Worm (Caenorhabditis elegans) whole organism, L3 larva: ENCODE data around the gene phat-4.

Experiments used
- ZK546.5 ChIP-seq: sonication (generic microtip); optimal IDR thresholded peaks from 2 replicates; lab custom pipeline; 2017; ENCODE audit warnings: missing biosample characterization, missing genetic modification characterization
- aly-2 ChIP-seq: fragments of 150-350 bp; optimal IDR thresholded peaks from 2 replicates; lab custom pipeline; 2014; ENCODE audit warnings: missing biosample characterization, missing genetic modification characterization
- ama-1 ChIP-seq: fragments of 150-350 bp; optimal IDR thresholded peaks from 2 replicates; lab custom pipeline; 2018
- ceh-16 ChIP-seq: sonication (generic microtip); optimal IDR thresholded peaks from 2 replicates; lab custom pipeline; 2017; ENCODE audit warnings: missing biosample characterization, missing genetic modification characterization
- ceh-28 ChIP-seq: fragments of 150-350 bp; optimal IDR thresholded peaks from 2 replicates; lab custom pipeline; 2014; ENCODE audit warnings: missing biosample characterization, missing genetic modification reagents, missing genetic modification characterization
- ceh-82 ChIP-seq: fragments of 150-350 bp; optimal IDR thresholded peaks from 2 replicates; lab custom pipeline; 2014; ENCODE audit warnings: missing biosample characterization, missing genetic modification characterization
- ceh-9 ChIP-seq: sonication (generic microtip); optimal IDR thresholded peaks from 2 replicates; lab custom pipeline; 2018; ENCODE audit warnings: missing biosample characterization, missing genetic modification characterization
- daf-12 ChIP-seq: fragments of 150-350 bp; optimal IDR thresholded peaks from 2 replicates; lab custom pipeline; 2014; ENCODE audit warnings: missing biosample characterization, missing genetic modification reagents, missing genetic modification characterization
- egl-5 ChIP-seq: fragments of 150-350 bp; optimal IDR thresholded peaks from 2 replicates; lab custom pipeline; 2017; ENCODE audit warnings: missing biosample characterization, missing genetic modification reagents, missing genetic modification characterization, inconsistent platforms
- elt-1 ChIP-seq: fragments of 150-350 bp; optimal IDR thresholded peaks from 2 replicates; lab custom pipeline; 2014; ENCODE audit warnings: missing biosample characterization, missing genetic modification characterization
- elt-2 ChIP-seq: sonication (generic microtip); optimal IDR thresholded peaks from 2 replicates; lab custom pipeline; 2016; ENCODE audit warnings: missing genetic modification reagents, mild to moderate bottlenecking, missing genetic modification characterization, missing compliant biosample characterization
- elt-3 ChIP-seq, 3 experiments: fragments of 150-350 bp in 1 of 3; sonication (generic microtip) in 2 of 3; optimal IDR thresholded peaks; 2 replicates in 2 of 3; 4 replicates in 1 of 3; lab custom pipeline; 2014 to 2017; ENCODE audit warnings: missing biosample characterization in 3 of 3, missing genetic modification characterization in 3 of 3
- eor-1 ChIP-seq, 2 experiments: fragments of 150-350 bp; optimal IDR thresholded peaks; 2 replicates each; lab custom pipeline; 2014 to 2018; ENCODE audit warnings: missing biosample characterization in 2 of 2, missing genetic modification characterization in 2 of 2
- fkh-10 ChIP-seq: sonication (generic microtip); optimal IDR thresholded peaks from 2 replicates; lab custom pipeline; 2017; ENCODE audit warnings: missing biosample characterization, missing genetic modification reagents, missing genetic modification characterization
- fos-1 ChIP-seq: fragments of 150-350 bp; optimal IDR thresholded peaks from 2 replicates; lab custom pipeline; 2014; ENCODE audit warnings: missing biosample characterization, missing genetic modification characterization
- jun-1 ChIP-seq: fragments of 150-350 bp; optimal IDR thresholded peaks from 2 replicates; lab custom pipeline; 2014; ENCODE audit warnings: missing biosample characterization, missing genetic modification reagents, missing genetic modification characterization
- lin-39 ChIP-seq: fragments of 150-350 bp; optimal IDR thresholded peaks from 2 replicates; lab custom pipeline; 2018; ENCODE audit warnings: missing biosample characterization, missing genetic modification reagents, missing genetic modification characterization
- lsy-12 ChIP-seq: sonication (generic microtip); optimal IDR thresholded peaks from 2 replicates; lab custom pipeline; 2016; ENCODE audit warnings: mild to moderate bottlenecking, missing genetic modification characterization, missing compliant biosample characterization
- mdl-1 ChIP-seq: fragments of 150-350 bp; optimal IDR thresholded peaks from 2 replicates; lab custom pipeline; 2014; ENCODE audit warnings: missing biosample characterization, missing genetic modification characterization
- mml-1 ChIP-seq: fragments of 150-350 bp; sonication (generic microtip); optimal IDR thresholded peaks from 3 replicates; lab custom pipeline; 2014; ENCODE audit warnings: missing biosample characterization, missing genetic modification characterization
- nfya-1 ChIP-seq: sonication (generic microtip); optimal IDR thresholded peaks from 2 replicates; lab custom pipeline; 2017; ENCODE audit warnings: missing genetic modification characterization, mild to moderate bottlenecking, missing compliant biosample characterization, antibody characterized with exemption, moderate library complexity; ENCODE audit not compliant: insufficient read depth
- nhr-11 ChIP-seq: fragments of 150-350 bp; optimal IDR thresholded peaks from 2 replicates; lab custom pipeline; 2014; ENCODE audit warnings: missing biosample characterization, missing genetic modification characterization
- nhr-12 ChIP-seq: fragments of 150-350 bp; optimal IDR thresholded peaks from 2 replicates; lab custom pipeline; 2014; ENCODE audit warnings: missing biosample characterization, missing genetic modification characterization
- nhr-23 ChIP-seq: fragments of 150-350 bp; optimal IDR thresholded peaks from 2 replicates; lab custom pipeline; 2014; ENCODE audit warnings: missing biosample characterization, missing genetic modification reagents, missing genetic modification characterization
- nhr-237 ChIP-seq: fragments of 150-350 bp; optimal IDR thresholded peaks from 2 replicates; lab custom pipeline; 2014; ENCODE audit warnings: missing biosample characterization, missing genetic modification characterization
- nhr-25 ChIP-seq: sonication (generic microtip); optimal IDR thresholded peaks from 2 replicates; lab custom pipeline; 2017; ENCODE audit warnings: missing biosample characterization, missing genetic modification characterization
- nhr-43 ChIP-seq: sonication (generic microtip); optimal IDR thresholded peaks from 2 replicates; lab custom pipeline; 2016; ENCODE audit warnings: mild to moderate bottlenecking, missing genetic modification characterization, missing compliant biosample characterization; ENCODE audit not compliant: poor library complexity, severe bottlenecking
- nhr-76 ChIP-seq: fragments of 150-350 bp; sonication (generic microtip); optimal IDR thresholded peaks from 5 replicates; lab custom pipeline; 2014; ENCODE audit warnings: missing biosample characterization, missing genetic modification characterization
- nhr-77 ChIP-seq: fragments of 150-350 bp; optimal IDR thresholded peaks from 2 replicates; lab custom pipeline; 2014; ENCODE audit warnings: missing biosample characterization, missing genetic modification characterization
- pha-4 ChIP-seq: fragments of 150-350 bp; optimal IDR thresholded peaks from 2 replicates; lab custom pipeline; 2014; ENCODE audit warnings: missing biosample characterization, missing genetic modification reagents, missing genetic modification characterization
- pqm-1 ChIP-seq: fragments of 150-350 bp; optimal IDR thresholded peaks from 2 replicates; lab custom pipeline; 2017; ENCODE audit warnings: missing biosample characterization, missing genetic modification characterization, inconsistent platforms
- sea-2 ChIP-seq: fragments of 150-350 bp; sonication (generic microtip); optimal IDR thresholded peaks from 4 replicates; lab custom pipeline; 2014; ENCODE audit warnings: missing biosample characterization, missing genetic modification reagents, missing genetic modification characterization
- skn-1 ChIP-seq: fragments of 150-350 bp; optimal IDR thresholded peaks from 2 replicates; lab custom pipeline; 2014; ENCODE audit warnings: missing biosample characterization, missing genetic modification characterization
- tbx-2 ChIP-seq: sonication (generic microtip); optimal IDR thresholded peaks from 2 replicates; lab custom pipeline; 2016; ENCODE audit warnings: mild to moderate bottlenecking, missing genetic modification characterization, missing compliant biosample characterization
- unc-62 ChIP-seq: fragments of 150-350 bp; sonication (generic microtip); optimal IDR thresholded peaks from 4 replicates; lab custom pipeline; 2014; ENCODE audit warnings: missing biosample characterization, missing genetic modification reagents, missing genetic modification characterization
- zag-1 ChIP-seq: fragments of 150-350 bp; optimal IDR thresholded peaks from 2 replicates; lab custom pipeline; 2014; ENCODE audit warnings: missing biosample characterization, missing genetic modification characterization

The phat-4 gene

DNA sequence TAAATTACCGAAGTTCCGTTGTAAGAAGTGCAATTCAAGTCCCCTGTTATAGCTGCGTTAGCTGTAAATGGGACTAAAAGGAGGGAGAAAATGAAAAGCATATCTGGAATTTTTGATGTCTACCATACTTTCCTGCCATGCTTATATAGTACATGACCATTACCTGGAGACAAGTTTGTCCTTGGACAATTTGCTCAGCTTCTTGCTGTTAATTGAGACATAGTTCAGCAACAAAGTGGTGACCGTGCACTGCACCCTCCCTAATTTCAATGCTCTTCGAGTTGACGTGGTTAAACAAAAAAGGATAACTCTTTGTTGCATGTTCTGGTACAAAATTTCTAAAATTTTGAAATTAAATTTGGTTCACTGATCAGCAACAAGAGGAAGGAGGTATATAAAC lies 2.3 kb upstream of the phat-4 start, which contains the start of gene T05B4.13:
T05B4.13 (minus strand) TSS at position 101 of the 400 bp plus-strand sequence.
- TF ChIP-seq nhr-12 (no peak), elt-1 (tag; lab: Kevin White, UChicago) (no peak), nhr-43 (tag; lab: Kevin White, UChicago) (no peak), ZK546.5 (tag; lab: Kevin White, UChicago) (no peak)

DNA sequence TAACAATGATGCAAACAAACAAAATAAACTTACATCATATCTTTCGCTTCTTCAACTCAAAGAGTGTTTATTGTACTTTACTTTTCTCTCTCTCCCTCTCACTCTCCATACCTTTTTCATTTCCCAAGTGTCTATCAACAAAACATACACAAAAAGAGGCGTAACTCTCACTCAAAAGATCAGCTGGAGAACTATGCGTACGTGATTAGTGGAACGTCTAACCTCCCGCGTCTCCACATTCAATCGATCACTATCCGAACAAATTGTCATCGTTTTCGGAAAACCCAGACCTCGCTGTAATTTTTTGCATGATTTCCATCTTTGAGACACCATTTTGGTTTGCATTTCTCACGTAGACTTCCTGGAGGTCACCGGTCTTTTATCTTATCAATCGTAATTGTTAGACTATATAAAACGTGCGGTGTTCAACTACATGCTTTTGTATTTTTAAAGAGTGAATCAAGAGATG lies 1.8 kb downstream of the phat-4 start, which contains the start of gene nhr-57:
nhr-57 (plus strand) TSS at position 419 of the 469 bp plus-strand sequence.
- TF ChIP-seq aly-2 (tag; lab: Kevin White, UChicago) (no peak), ama-1 (lab: Kevin White, UChicago) (peak; percentile 26), nhr-43 (tag; lab: Kevin White, UChicago) (peak; percentile 81), pha-4 (tag; lab: Kevin White, UChicago) (peak; percentile 98), lin-39 (tag; lab: Kevin White, UChicago) (peak; percentile 53), nfya-1 (tag; lab: Kevin White, UChicago) (no peak), sea-2 (GFP tag; lab: Kevin White, UChicago) (no peak), skn-1 (tag; lab: Kevin White, UChicago) (peak; percentile 84), mdl-1 (tag; lab: Kevin White, UChicago) (peak; percentile 28), nhr-23 (peak; percentile 67), mml-1 (tag; lab: Kevin White, UChicago) (no peak), ceh-28 (tag; lab: Kevin White, UChicago) (peak; percentile 73), egl-5 (peak; percentile 65), ceh-82 (tag; lab: Kevin White, UChicago) (no peak), fos-1 (no peak), ceh-16 (tag; lab: Kevin White, UChicago) (no peak), daf-12 (tag; lab: Kevin White, UChicago) (no peak), zag-1 (tag; lab: Kevin White, UChicago) (no peak), pqm-1 (tag; lab: Kevin White, UChicago) (peak; percentile 74), tbx-2 (tag; lab: Kevin White, UChicago) (no peak), elt-3 (tag; optimal IDR thresholded peaks at IDR 0.05; lab: Kevin White, UChicago) (peak in 1 of 3 experiments; percentile 42), nhr-237 (no peak), jun-1 (tag; lab: Kevin White, UChicago) (no peak), elt-2 (tag; lab: Kevin White, UChicago) (peak; percentile 82), eor-1 (tag; optimal IDR thresholded peaks at IDR 0.05; lab: Kevin White, UChicago) (no peak), nhr-11 (tag; lab: Kevin White, UChicago) (no peak), unc-62 (GFP tag; lab: Kevin White, UChicago) (no peak), lsy-12 (tag; lab: Kevin White, UChicago) (no peak), fkh-10 (GFP tag; lab: Kevin White, UChicago) (no peak), nhr-25 (tag; lab: Kevin White, UChicago) (peak; percentile 77), nhr-76 (no peak)
- TF ChIP-seq, all 47 proteins: peak for 13

DNA sequence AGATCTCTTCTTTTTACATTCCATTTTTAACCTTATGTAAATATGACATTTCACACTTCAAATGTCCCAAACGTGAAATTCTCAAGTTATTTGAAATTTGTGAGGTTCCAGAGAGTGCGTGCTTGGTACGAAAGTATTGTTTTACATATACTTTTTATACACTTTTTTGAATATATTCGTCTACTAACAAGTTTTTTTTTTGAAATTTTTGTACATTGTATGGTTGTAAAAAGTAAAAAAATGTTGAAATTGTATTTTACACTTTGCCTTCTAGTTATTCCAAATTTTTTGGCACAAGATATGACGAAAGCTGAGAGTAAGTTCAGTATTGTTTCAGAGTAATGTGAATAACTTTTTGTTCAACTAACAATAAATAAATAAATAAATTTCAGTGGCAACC lies 5.0 kb downstream of the phat-4 start, which contains the start of gene lgc-1:
lgc-1 (plus strand) TSS at position 301 of the 400 bp plus-strand sequence.
- TF ChIP-seq tbx-2 (tag; lab: Kevin White, UChicago) (no peak), nhr-77 (tag; lab: Kevin White, UChicago) (no peak), eor-1 (tag; optimal IDR thresholded peaks at IDR 0.05; lab: Kevin White, UChicago) (no peak), ceh-28 (tag; lab: Kevin White, UChicago) (no peak), sea-2 (GFP tag; lab: Kevin White, UChicago) (no peak), nfya-1 (tag; lab: Kevin White, UChicago) (no peak), elt-3 (tag; optimal IDR thresholded peaks at IDR 0.05; lab: Kevin White, UChicago) (no peak), skn-1 (tag; lab: Kevin White, UChicago) (no peak), daf-12 (tag; lab: Kevin White, UChicago) (no peak), elt-1 (tag; lab: Kevin White, UChicago) (no peak), ZK546.5 (tag; lab: Kevin White, UChicago) (no peak), ama-1 (lab: Kevin White, UChicago) (no peak)

DNA sequence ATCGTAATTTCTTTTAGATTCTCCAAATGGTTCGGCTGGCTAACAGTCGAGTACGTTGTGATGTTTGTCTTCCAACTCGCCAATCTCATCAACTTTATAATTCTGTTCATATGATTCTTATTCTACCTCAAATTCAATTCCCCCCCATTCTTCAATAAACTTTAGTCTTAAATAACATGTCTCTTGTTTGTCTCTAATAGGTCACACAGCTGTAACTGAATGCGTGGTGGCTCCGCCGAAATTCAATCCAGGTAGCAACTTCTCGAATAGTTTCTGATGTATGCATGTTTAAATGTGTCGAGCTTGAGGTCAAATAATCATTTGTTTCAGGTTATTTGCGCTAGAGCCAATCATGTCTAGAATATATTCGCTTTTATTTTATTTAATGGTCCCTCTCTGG lies 9.0 kb downstream of the phat-4 start, which contains the start of gene lgc-29:
lgc-29 (plus strand) TSS at position 301 of the 400 bp plus-strand sequence.
- TF ChIP-seq nhr-12 (no peak), tbx-2 (tag; lab: Kevin White, UChicago) (no peak), nhr-76 (no peak), ceh-9 (tag; lab: Kevin White, UChicago) (no peak)
- TF ChIP-seq, all 47 proteins: peak for 0
